Worm (Caenorhabditis elegans): ENCODE results near the gene C25E10.17.

ce11 chrV:9054771-9055170 is 7.4 kb upstream of the C25E10.17 start, which contains the start of gene swm-1:
- TF ChIP-seq blmp-1 (tag; optimal IDR thresholded peaks at IDR 0.05; ENCODE audit: insufficient read depth) = no peak
- TF ChIP-seq skn-1 (tag; optimal IDR thresholded peaks at IDR 0.05) = no peak
- no peak for TF ChIP-seq nhr-11 (tag; optimal IDR thresholded peaks at IDR 0.05)
- no peak for TF ChIP-seq elt-3 (tag; optimal IDR thresholded peaks at IDR 0.05)
- no peak for TF ChIP-seq nhr-21 (tag; optimal IDR thresholded peaks at IDR 0.05)
- TF ChIP-seq alr-1 (tag; optimal IDR thresholded peaks at IDR 0.05) = no peak
- TF ChIP-seq lin-13 (GFP tag; optimal IDR thresholded peaks at IDR 0.05) = no peak
- no peak for TF ChIP-seq ama-1 (optimal IDR thresholded peaks at IDR 0.05)
- no peak for TF ChIP-seq aly-2 (tag; optimal IDR thresholded peaks at IDR 0.05)
- no peak for TF ChIP-seq lin-11 (tag; optimal IDR thresholded peaks at IDR 0.05)
- TF ChIP-seq nhr-10 (tag; optimal IDR thresholded peaks at IDR 0.05) = no peak

Data from whole organism, L2 larva.